Fruit fly (Drosophila melanogaster) whole organism, embryonic: Measurements from ENCODE around the gene CG13113.

Experiments
- Adf1 ChIP-seq: fragments of 200-800 bp; sonication (Bioruptor generic); IDR thresholded peaks from 2 replicates; pipeline ENCODE4 v1.3.6; 2022; ENCODE audit warnings: missing biosample characterization, missing genetic modification characterization
- B-H1 ChIP-seq: fragments of 200-800 bp; sonication (Bioruptor generic); IDR thresholded peaks from 3 replicates; pipeline ENCODE4 v1.3.6; 2022; ENCODE audit warnings: missing biosample characterization, missing genetic modification characterization
- CG10431 ChIP-seq: fragments of 200-800 bp; sonication (Bioruptor generic); optimal IDR thresholded peaks from 3 replicates; lab custom pipeline; 2018; ENCODE audit warnings: missing biosample characterization, mild to moderate bottlenecking, missing genetic modification characterization
- CG13296 ChIP-seq: fragments of 200-800 bp; sonication (Bioruptor generic); optimal IDR thresholded peaks from 3 replicates; lab custom pipeline; 2018; ENCODE audit warnings: missing biosample characterization, mild to moderate bottlenecking, missing genetic modification characterization
- CG15011 ChIP-seq: fragments of 200-800 bp; sonication (Bioruptor generic); optimal IDR thresholded peaks from 3 replicates; lab custom pipeline; 2018; ENCODE audit warnings: missing biosample characterization, mild to moderate bottlenecking, missing genetic modification characterization
- CG15479 ChIP-seq: fragments of 200-800 bp; sonication (Bioruptor generic); optimal IDR thresholded peaks from 3 replicates; lab custom pipeline; 2019; ENCODE audit warnings: missing biosample characterization, mild to moderate bottlenecking, missing genetic modification characterization, moderate library complexity
- CG17328 ChIP-seq: fragments of 200-800 bp; sonication (Bioruptor generic); IDR thresholded peaks from 2 replicates; pipeline ENCODE4 v1.3.6; 2022; ENCODE audit warnings: missing biosample characterization, missing genetic modification characterization
- CG18599 ChIP-seq: fragments of 200-800 bp; sonication (Bioruptor generic); optimal IDR thresholded peaks from 3 replicates; lab custom pipeline; 2017; ENCODE audit warnings: missing biosample characterization, missing genetic modification characterization, mild to moderate bottlenecking, moderate library complexity, missing genetic modification reagents
- CG2120 ChIP-seq: fragments of 200-800 bp; sonication (Bioruptor generic); optimal IDR thresholded peaks from 3 replicates; lab custom pipeline; 2016; ENCODE audit warnings: missing biosample characterization, missing genetic modification characterization
- CG2129 ChIP-seq: fragments of 200-800 bp; sonication (Bioruptor generic); IDR thresholded peaks from 2 replicates; pipeline ENCODE4 v1.3.6; 2022; ENCODE audit warnings: missing biosample characterization, missing genetic modification characterization; ENCODE audit not compliant: partially characterized antibody
- CG31388 ChIP-seq: fragments of 200-800 bp; sonication (Bioruptor generic); optimal IDR thresholded peaks from 2 replicates; lab custom pipeline; 2016; ENCODE audit warnings: missing biosample characterization, missing genetic modification characterization
- CG31441 ChIP-seq: fragments of 200-800 bp; sonication (Bioruptor generic); IDR thresholded peaks from 2 replicates; pipeline ENCODE4 v1.3.6; 2022; ENCODE audit warnings: missing biosample characterization, missing genetic modification characterization
- CG32772 ChIP-seq: fragments of 200-800 bp; sonication (Bioruptor generic); IDR thresholded peaks from 2 replicates; pipeline ENCODE4 v1.3.6; 2022; ENCODE audit warnings: missing biosample characterization, missing genetic modification characterization
- CG3281 ChIP-seq: fragments of 200-800 bp; sonication (Bioruptor generic); optimal IDR thresholded peaks from 3 replicates; lab custom pipeline; 2017; ENCODE audit warnings: missing biosample characterization, mild to moderate bottlenecking, missing genetic modification characterization
- CG34376 ChIP-seq: fragments of 200-800 bp; sonication (Bioruptor generic); optimal IDR thresholded peaks from 2 replicates; lab custom pipeline; 2018; ENCODE audit warnings: missing biosample characterization, mild to moderate bottlenecking, missing genetic modification characterization
- CG4360 ChIP-seq: fragments of 200-800 bp; sonication (Bioruptor generic); IDR thresholded peaks from 2 replicates; pipeline ENCODE4 v1.3.6; 2022; ENCODE audit warnings: missing biosample characterization, missing genetic modification characterization
- CG6765 ChIP-seq: fragments of 200-800 bp; sonication (Bioruptor generic); optimal IDR thresholded peaks from 3 replicates; lab custom pipeline; 2017; ENCODE audit warnings: missing biosample characterization, mild to moderate bottlenecking, missing genetic modification characterization
- CG6791 ChIP-seq: fragments of 200-800 bp; sonication (Bioruptor generic); IDR thresholded peaks from 3 replicates; pipeline ENCODE4 v1.3.6; 2022; ENCODE audit warnings: missing biosample characterization, missing genetic modification characterization; ENCODE audit not compliant: partially characterized antibody
- CG7928 ChIP-seq: fragments of 200-800 bp; sonication (Bioruptor generic); optimal IDR thresholded peaks from 2 replicates; lab custom pipeline; 2017; ENCODE audit warnings: missing biosample characterization, mild to moderate bottlenecking, missing genetic modification characterization
- CG8924 ChIP-seq: fragments of 200-800 bp; optimal IDR thresholded peaks from 3 replicates; lab custom pipeline; 2019; ENCODE audit warnings: missing biosample characterization, mild to moderate bottlenecking, missing genetic modification characterization, moderate library complexity
- CkIIα-i1 ChIP-seq: fragments of 200-800 bp; sonication (Bioruptor generic); IDR thresholded peaks from 2 replicates; pipeline ENCODE4 v1.3.6; 2022; ENCODE audit warnings: missing biosample characterization, missing genetic modification characterization
- Dek ChIP-seq: fragments of 200-800 bp; sonication (Bioruptor generic); optimal IDR thresholded peaks from 3 replicates; lab custom pipeline; 2019; ENCODE audit warnings: missing biosample characterization, mild to moderate bottlenecking, missing genetic modification characterization, moderate library complexity
- Dip2 ChIP-seq: fragments of 200-800 bp; sonication (Bioruptor generic); IDR thresholded peaks from 2 replicates; pipeline ENCODE4 v1.3.6; 2022; ENCODE audit warnings: missing biosample characterization, missing genetic modification characterization
- Drgx ChIP-seq: fragments of 200-800 bp; sonication (Bioruptor generic); IDR thresholded peaks from 2 replicates; pipeline ENCODE4 v1.3.6; 2022; ENCODE audit warnings: missing biosample characterization, missing genetic modification characterization
- Fer1 ChIP-seq: fragments of 200-800 bp; sonication (Bioruptor generic); optimal IDR thresholded peaks from 2 replicates; lab custom pipeline; 2017; ENCODE audit warnings: missing biosample characterization, mild to moderate bottlenecking, missing genetic modification characterization
- Meics ChIP-seq: fragments of 200-800 bp; sonication (Bioruptor generic); optimal IDR thresholded peaks from 2 replicates; lab custom pipeline; 2017; ENCODE audit warnings: missing biosample characterization, mild to moderate bottlenecking, missing genetic modification characterization
- Pdp1 ChIP-seq, 2 experiments: fragments of 200-800 bp; sonication (Bioruptor generic); optimal IDR thresholded peaks; 3 replicates each; lab custom pipeline; 2016; ENCODE audit warnings: missing biosample characterization in 2 of 2, missing genetic modification characterization in 2 of 2, mild to moderate bottlenecking in 1 of 2, moderate library complexity in 1 of 2
- Rfx ChIP-seq: fragments of 200-800 bp; sonication (Bioruptor generic); IDR thresholded peaks from 2 replicates; pipeline ENCODE4 v1.3.6; 2022; ENCODE audit warnings: missing biosample characterization, missing genetic modification characterization
- Ssrp ChIP-seq: fragments of 200-800 bp; sonication (Bioruptor generic); optimal IDR thresholded peaks from 2 replicates; lab custom pipeline; 2018; ENCODE audit warnings: missing biosample characterization, mild to moderate bottlenecking, missing genetic modification characterization, moderate library complexity
- ato ChIP-seq: fragments of 200-800 bp; sonication (Bioruptor generic); IDR thresholded peaks from 2 replicates; pipeline ENCODE4 v1.3.6; 2022; ENCODE audit warnings: missing biosample characterization, missing genetic modification characterization; ENCODE audit not compliant: partially characterized antibody
- bab2 ChIP-seq: fragments of 200-800 bp; sonication (Bioruptor generic); optimal IDR thresholded peaks from 2 replicates; lab custom pipeline; 2016; ENCODE audit warnings: missing biosample characterization, missing genetic modification characterization
- cas ChIP-seq: fragments of 200-800 bp; sonication (Bioruptor generic); IDR thresholded peaks from 2 replicates; pipeline ENCODE4 v1.3.6; 2022; ENCODE audit warnings: missing biosample characterization, missing genetic modification characterization
- caup ChIP-seq: fragments of 200-800 bp; sonication (Bioruptor generic); optimal IDR thresholded peaks from 3 replicates; lab custom pipeline; 2017; ENCODE audit warnings: missing biosample characterization, mild to moderate bottlenecking, missing genetic modification characterization, moderate library complexity; ENCODE audit not compliant: severe bottlenecking
- exex ChIP-seq: fragments of 200-800 bp; sonication (Bioruptor generic); optimal IDR thresholded peaks from 4 replicates; lab custom pipeline; 2018; ENCODE audit warnings: missing biosample characterization, mild to moderate bottlenecking, missing genetic modification characterization, moderate library complexity
- gro ChIP-seq: fragments of 200-800 bp; sonication (Bioruptor generic); optimal IDR thresholded peaks from 2 replicates; lab custom pipeline; 2016; ENCODE audit warnings: missing biosample characterization, missing genetic modification characterization
- jigr1 ChIP-seq: fragments of 200-800 bp; sonication (Bioruptor generic); IDR thresholded peaks from 3 replicates; pipeline ENCODE4 v1.3.6; 2022; ENCODE audit warnings: missing biosample characterization, missing genetic modification characterization
- kay ChIP-seq: fragments of 200-800 bp; sonication (Bioruptor generic); optimal IDR thresholded peaks from 2 replicates; lab custom pipeline; 2016; ENCODE audit warnings: missing biosample characterization, missing genetic modification characterization
- mirr ChIP-seq: fragments of 200-800 bp; sonication (Bioruptor generic); optimal IDR thresholded peaks from 3 replicates; lab custom pipeline; 2018; ENCODE audit warnings: missing biosample characterization, mild to moderate bottlenecking, missing genetic modification characterization
- odd ChIP-seq: fragments of 200-800 bp; sonication (Bioruptor generic); optimal IDR thresholded peaks from 2 replicates; lab custom pipeline; 2017; ENCODE audit warnings: missing biosample characterization, mild to moderate bottlenecking, missing genetic modification characterization
- pan ChIP-seq, 4 experiments: fragments of >200 bp in 3 of 4; fragments of 200-800 bp in 1 of 4; sonication (Bioruptor generic) in 1 of 4; optimal IDR thresholded peaks in 3 of 4; IDR thresholded peaks in 1 of 4; 2 replicates each; pipeline versions ENCODE4 v1.3.6 to Lab custom; 2017 to 2022; ENCODE audit warnings: missing biosample characterization in 2 of 4, missing genetic modification characterization in 2 of 4, mixed read lengths in 1 of 4
- peb ChIP-seq: fragments of 200-800 bp; sonication (Bioruptor generic); IDR thresholded peaks from 2 replicates; pipeline ENCODE4 v1.3.6; 2022; ENCODE audit warnings: missing biosample characterization, missing genetic modification characterization
- ro ChIP-seq: fragments of 200-800 bp; sonication (Bioruptor generic); IDR thresholded peaks from 2 replicates; pipeline ENCODE4 v1.3.6; 2022; ENCODE audit warnings: missing biosample characterization, missing genetic modification characterization
- run ChIP-seq: fragments of 200-800 bp; sonication (Bioruptor generic); optimal IDR thresholded peaks from 3 replicates; lab custom pipeline; 2018; ENCODE audit warnings: missing biosample characterization, mild to moderate bottlenecking, missing genetic modification characterization
- tll ChIP-seq, 2 experiments: fragments of 200-800 bp in 1 of 2; fragments of >200 bp in 1 of 2; sonication (Bioruptor generic) in 1 of 2; optimal IDR thresholded peaks; 2 replicates each; lab custom pipeline; 2017 to 2019; ENCODE audit warnings: missing biosample characterization in 2 of 2, missing genetic modification characterization in 2 of 2, mild to moderate bottlenecking in 1 of 2, moderate library complexity in 1 of 2
- wdn ChIP-seq: fragments of 200-800 bp; sonication (Bioruptor generic); IDR thresholded peaks from 2 replicates; pipeline ENCODE4 v1.3.6; 2022; ENCODE audit warnings: missing biosample characterization, missing genetic modification characterization
- wor ChIP-seq: fragments of 200-800 bp; sonication (Bioruptor generic); IDR thresholded peaks from 2 replicates; pipeline ENCODE4 v1.3.6; 2022; ENCODE audit warnings: missing biosample characterization, missing genetic modification characterization
- zfh2 ChIP-seq: fragments of 200-800 bp; sonication (Bioruptor generic); optimal IDR thresholded peaks from 2 replicates; lab custom pipeline; 2016; ENCODE audit warnings: missing biosample characterization, missing genetic modification characterization

The CG13113 gene

DNA sequence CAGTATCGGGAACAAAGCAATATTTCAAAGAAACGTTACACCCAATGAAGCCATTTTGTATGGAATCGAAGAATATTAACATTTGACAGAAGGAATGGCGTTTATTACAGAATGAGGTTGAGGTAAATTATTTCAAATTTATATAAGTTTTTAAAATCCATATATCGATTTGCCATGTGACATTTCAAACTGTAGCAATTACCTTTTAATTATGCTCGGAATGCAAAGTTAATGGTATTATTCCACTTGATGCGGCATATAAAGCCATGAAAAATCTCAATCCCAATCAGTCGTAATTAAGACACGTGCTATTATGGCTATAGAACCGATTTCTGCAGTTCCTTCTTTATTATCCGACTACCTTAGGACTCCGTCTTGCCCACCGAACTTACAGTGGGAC, 15.8 kb upstream of the CG13113 start, which contains the start of gene CG31883:
CG31883 (plus strand) TSS at position 301 of the 400 bp plus-strand sequence.
- TF ChIP-seq wdn (GFP tag; lab: Robert Waterston, UW) = no peak
- TF ChIP-seq CG6791 (GFP tag; lab: Robert Waterston, UW) = no peak
- TF ChIP-seq pan (optimal IDR thresholded peaks at IDR 0.05; lab: Kevin White, UChicago) = no peak
- no peak for TF ChIP-seq pan (GFP tag; optimal IDR thresholded peaks at IDR 0.05 in 1 of 2, IDR thresholded peaks at IDR 0.05 in 1 of 2)
- no peak for TF ChIP-seq tll (GFP tag; optimal IDR thresholded peaks at IDR 0.05; lab: Kevin White, UChicago)
- TF ChIP-seq CG31388 (GFP tag; lab: Kevin White, UChicago) = no peak
- no peak for TF ChIP-seq wor (GFP tag; lab: Robert Waterston, UW)
- no peak for TF ChIP-seq CG17328
- TF ChIP-seq kay = no peak
- TF ChIP-seq CG8924 = no peak
- TF ChIP-seq Ssrp (tag; lab: Kevin White, UChicago) = no peak
- no peak for TF ChIP-seq CG4360
- TF ChIP-seq CG32772 = no peak

DNA sequence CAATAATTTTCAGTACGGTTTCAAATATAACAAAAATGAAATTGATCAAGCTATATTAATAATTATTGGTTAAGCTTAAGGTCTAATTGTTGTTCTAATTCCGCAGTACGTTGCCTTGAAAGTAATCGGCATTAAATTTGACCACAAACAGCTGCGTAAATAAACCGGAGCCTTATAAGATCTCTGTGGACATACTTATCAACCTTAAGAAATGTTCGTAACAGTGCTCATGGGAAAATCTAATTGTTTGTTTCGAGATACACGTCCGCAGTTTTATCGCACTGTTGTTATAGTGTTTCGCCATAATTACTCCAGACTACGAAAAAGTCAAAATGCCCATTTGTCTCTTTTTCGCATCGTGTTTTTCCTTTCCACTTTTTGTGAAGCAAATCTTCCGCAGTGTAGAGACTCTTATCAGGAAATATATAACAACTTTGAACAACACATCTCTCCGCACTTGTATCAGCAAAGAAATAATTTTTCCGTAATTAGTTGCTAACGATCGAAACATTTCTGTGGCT, 14.1 kb upstream of the CG13113 start:
- TF ChIP-seq Meics (GFP tag; lab: Kevin White, UChicago) = peak; percentile 34
- peak; percentile 18 for TF ChIP-seq Fer1 (GFP tag; lab: Kevin White, UChicago)
- TF ChIP-seq ato (GFP tag; lab: Robert Waterston, UW) = no peak
- no peak for TF ChIP-seq Dip2 (GFP tag; lab: Robert Waterston, UW)
- TF ChIP-seq Rfx = no peak
- TF ChIP-seq cas = no peak
- TF ChIP-seq CG13296 (GFP tag; lab: Kevin White, UChicago) = peak; percentile 2
- peak in 1 of 2 experiments; percentile 34 for TF ChIP-seq Pdp1 (GFP tag; optimal IDR thresholded peaks at IDR 0.05; lab: Kevin White, UChicago)
- no peak for TF ChIP-seq ro (GFP tag; lab: Robert Waterston, UW)
- no peak for TF ChIP-seq B-H1
- no peak for TF ChIP-seq bab2 (GFP tag; lab: Kevin White, UChicago)
- no peak for TF ChIP-seq wor (GFP tag; lab: Robert Waterston, UW)
- TF ChIP-seq Dek = no peak
- no peak for TF ChIP-seq zfh2 (GFP tag; lab: Kevin White, UChicago)
- no peak for TF ChIP-seq Adf1 (GFP tag; lab: Robert Waterston, UW)
- TF ChIP-seq Drgx = peak; percentile 27; the same call in 1 of the 2 replicates
- TF ChIP-seq gro (GFP tag; lab: Kevin White, UChicago) = peak; percentile 5
- peak; percentile 8 for TF ChIP-seq CG18599
- peak; percentile 5 for TF ChIP-seq CG2120 (GFP tag; lab: Kevin White, UChicago)
- peak; percentile 23 for TF ChIP-seq CG15479 (GFP tag; lab: Kevin White, UChicago)
- TF ChIP-seq CG10431 (GFP tag; lab: Kevin White, UChicago) = no peak
- TF ChIP-seq jigr1 (GFP tag; lab: Robert Waterston, UW) = no peak
- TF ChIP-seq mirr (GFP tag; lab: Kevin White, UChicago) = peak; percentile 36
- peak; percentile 60 for TF ChIP-seq CG34376 (GFP tag; lab: Kevin White, UChicago)
- no peak for TF ChIP-seq CG31441 (GFP tag; lab: Robert Waterston, UW)
- TF ChIP-seq CkIIα-i1 (GFP tag; lab: Robert Waterston, UW) = no peak
- TF ChIP-seq CG3281 (GFP tag; lab: Kevin White, UChicago) = peak; percentile 31
- no peak for TF ChIP-seq CG2129 (GFP tag; lab: Robert Waterston, UW)
- TF ChIP-seq run (tag; lab: Kevin White, UChicago) = no peak
- no peak for TF ChIP-seq peb (GFP tag; lab: Robert Waterston, UW)
- no peak for TF ChIP-seq odd
- TF ChIP-seq exex (tag; lab: Kevin White, UChicago) = peak; percentile 46
- peak; percentile 57 for TF ChIP-seq caup
- peak; percentile 7 for TF ChIP-seq CG6765 (GFP tag; lab: Kevin White, UChicago)
- no peak for TF ChIP-seq CG15011 (GFP tag; lab: Kevin White, UChicago)
- no peak for TF ChIP-seq CG7928 (GFP tag; lab: Kevin White, UChicago)
